Fruit fly (Drosophila melanogaster) whole organism, embryonic: ENCODE data around the gene CG2617.

Experiments used
- Bteb2 ChIP-seq: fragments of 200-800 bp; sonication (Bioruptor generic); optimal IDR thresholded peaks from 2 replicates; lab custom pipeline; 2016; ENCODE audit warnings: missing biosample characterization, missing genetic modification characterization
- CG10147 ChIP-seq: fragments of 200-800 bp; sonication (Bioruptor generic); optimal IDR thresholded peaks from 2 replicates; lab custom pipeline; 2019; ENCODE audit warnings: missing biosample characterization, mild to moderate bottlenecking, missing genetic modification characterization, moderate library complexity
- CG10274 ChIP-seq: fragments of 200-800 bp; sonication (Bioruptor generic); optimal IDR thresholded peaks from 3 replicates; lab custom pipeline; 2017; ENCODE audit warnings: missing biosample characterization, mild to moderate bottlenecking, missing genetic modification characterization
- CG10462 ChIP-seq: fragments of 200-800 bp; sonication (Bioruptor generic); optimal IDR thresholded peaks from 2 replicates; lab custom pipeline; 2016; ENCODE audit warnings: missing biosample characterization, missing genetic modification characterization
- CG10959 ChIP-seq: fragments of 200-800 bp; sonication (Bioruptor generic); IDR thresholded peaks from 2 replicates; pipeline ENCODE4 v1.3.6; 2022; ENCODE audit warnings: missing biosample characterization, missing genetic modification characterization
- CG11398 ChIP-seq: fragments of 200-800 bp; sonication (Bioruptor generic); optimal IDR thresholded peaks from 2 replicates; lab custom pipeline; 2016; ENCODE audit warnings: missing biosample characterization, missing genetic modification characterization
- CG11695 ChIP-seq: fragments of 200-800 bp; sonication (Bioruptor generic); IDR thresholded peaks from 3 replicates; pipeline ENCODE4 v1.3.6; 2022; ENCODE audit warnings: missing biosample characterization, missing genetic modification characterization
- CG14050 ChIP-seq: fragments of 200-800 bp; sonication (Bioruptor generic); IDR thresholded peaks from 3 replicates; pipeline ENCODE4 v1.3.6; 2022; ENCODE audit warnings: missing biosample characterization, missing genetic modification characterization
- CG15514 ChIP-seq: fragments of 200-800 bp; sonication (Bioruptor generic); optimal IDR thresholded peaks from 3 replicates; lab custom pipeline; 2017; ENCODE audit warnings: missing biosample characterization, missing genetic modification characterization, mild to moderate bottlenecking, moderate library complexity, missing genetic modification reagents
- CG16863 ChIP-seq: fragments of 200-800 bp; sonication (Bioruptor generic); optimal IDR thresholded peaks from 3 replicates; lab custom pipeline; 2016; ENCODE audit warnings: missing biosample characterization, missing genetic modification characterization
- CG18476 ChIP-seq: fragments of 200-800 bp; sonication (Bioruptor generic); optimal IDR thresholded peaks from 2 replicates; lab custom pipeline; 2016; ENCODE audit warnings: missing biosample characterization, mild to moderate bottlenecking, missing genetic modification characterization
- CG18619 ChIP-seq: fragments of 200-800 bp; sonication (Bioruptor generic); optimal IDR thresholded peaks from 3 replicates; lab custom pipeline; 2017; ENCODE audit warnings: missing biosample characterization, mild to moderate bottlenecking, missing genetic modification characterization
- CG2129 ChIP-seq: fragments of 200-800 bp; sonication (Bioruptor generic); IDR thresholded peaks from 2 replicates; pipeline ENCODE4 v1.3.6; 2022; ENCODE audit warnings: missing biosample characterization, missing genetic modification characterization; ENCODE audit not compliant: partially characterized antibody
- CG2875 ChIP-seq: fragments of 200-800 bp; sonication (Bioruptor generic); optimal IDR thresholded peaks from 2 replicates; lab custom pipeline; 2017; ENCODE audit warnings: missing biosample characterization, mild to moderate bottlenecking, missing genetic modification characterization, missing genetic modification reagents
- CG2889 ChIP-seq: fragments of 200-800 bp; sonication (Bioruptor generic); IDR thresholded peaks from 3 replicates; pipeline ENCODE4 v1.3.6; 2022; ENCODE audit warnings: missing biosample characterization, missing genetic modification characterization
- CG4360 ChIP-seq: fragments of 200-800 bp; sonication (Bioruptor generic); IDR thresholded peaks from 2 replicates; pipeline ENCODE4 v1.3.6; 2022; ENCODE audit warnings: missing biosample characterization, missing genetic modification characterization
- CG43689 ChIP-seq: fragments of 200-800 bp; sonication (Bioruptor generic); IDR thresholded peaks from 2 replicates; pipeline ENCODE4 v1.3.6; 2022; ENCODE audit warnings: missing biosample characterization, missing genetic modification characterization
- CG4854 ChIP-seq: fragments of 200-800 bp; sonication (Bioruptor generic); optimal IDR thresholded peaks from 2 replicates; lab custom pipeline; 2016; ENCODE audit warnings: missing biosample characterization, missing genetic modification characterization, inconsistent platforms
- CG7372 ChIP-seq: fragments of 200-800 bp; sonication (Bioruptor generic); IDR thresholded peaks from 2 replicates; pipeline ENCODE4 v1.3.6; 2022; ENCODE audit warnings: missing biosample characterization, missing genetic modification characterization
- CG7963 ChIP-seq: fragments of 200-800 bp; sonication (Bioruptor generic); IDR thresholded peaks from 3 replicates; pipeline ENCODE4 v1.3.6; 2022; ENCODE audit warnings: missing biosample characterization, missing genetic modification characterization; ENCODE audit not compliant: partially characterized antibody
- CG9215 ChIP-seq: fragments of 200-800 bp; sonication (Bioruptor generic); IDR thresholded peaks from 2 replicates; pipeline ENCODE4 v1.3.6; 2022; ENCODE audit warnings: missing biosample characterization, missing genetic modification characterization
- CG9609 ChIP-seq: fragments of 200-800 bp; sonication (Bioruptor generic); optimal IDR thresholded peaks from 3 replicates; lab custom pipeline; 2016; ENCODE audit warnings: missing biosample characterization, missing genetic modification characterization
- Camta ChIP-seq: fragments of 200-800 bp; sonication (Bioruptor generic); optimal IDR thresholded peaks from 2 replicates; lab custom pipeline; 2016; ENCODE audit warnings: missing biosample characterization, missing genetic modification characterization
- HLH54F ChIP-seq: fragments of 200-800 bp; sonication (Bioruptor generic); optimal IDR thresholded peaks from 3 replicates; lab custom pipeline; 2016; ENCODE audit warnings: missing biosample characterization, missing genetic modification characterization
- Hr3 ChIP-seq: fragments of 200-800 bp; sonication (Bioruptor generic); optimal IDR thresholded peaks from 3 replicates; lab custom pipeline; 2016; ENCODE audit warnings: missing biosample characterization, missing genetic modification characterization
- Lhr ChIP-seq: fragments of 200-800 bp; sonication (Bioruptor generic); optimal IDR thresholded peaks from 3 replicates; lab custom pipeline; 2017; ENCODE audit warnings: mild to moderate bottlenecking, missing biosample characterization, missing genetic modification reagents, missing genetic modification characterization
- Max ChIP-seq: fragments of 200-800 bp; sonication (Bioruptor generic); optimal IDR thresholded peaks from 2 replicates; lab custom pipeline; 2016; ENCODE audit warnings: missing biosample characterization, mild to moderate bottlenecking, missing genetic modification characterization
- NFAT ChIP-seq: fragments of 200-800 bp; sonication (Bioruptor generic); IDR thresholded peaks from 2 replicates; pipeline ENCODE4 v1.3.6; 2022; ENCODE audit warnings: missing biosample characterization, missing genetic modification characterization
- Optix ChIP-seq: fragments of 200-800 bp; sonication (Bioruptor generic); IDR thresholded peaks from 3 replicates; pipeline ENCODE4 v1.3.6; 2022; ENCODE audit warnings: missing biosample characterization, missing genetic modification characterization
- Ptx1 ChIP-seq: fragments of 200-800 bp; sonication (Bioruptor generic); IDR thresholded peaks from 2 replicates; pipeline ENCODE4 v1.3.6; 2022; ENCODE audit warnings: missing biosample characterization, missing genetic modification characterization
- Sox100B ChIP-seq: fragments of 200-800 bp; sonication (Bioruptor generic); optimal IDR thresholded peaks from 3 replicates; lab custom pipeline; 2018; ENCODE audit warnings: missing biosample characterization, mild to moderate bottlenecking, missing genetic modification characterization
- Trl ChIP-seq, 3 experiments: fragments of >200 bp in 2 of 3; fragments of 200-800 bp in 1 of 3; sonication (Bioruptor generic) in 1 of 3; optimal IDR thresholded peaks; 2 replicates in 1 of 3; 3 replicates in 2 of 3; lab custom pipeline; 2016 to 2017; ENCODE audit warnings: missing biosample characterization in 1 of 3, missing genetic modification characterization in 1 of 3
- ap ChIP-seq: fragments of 200-800 bp; sonication (Bioruptor generic); IDR thresholded peaks from 2 replicates; pipeline ENCODE4 v1.3.6; 2022; ENCODE audit warnings: missing biosample characterization, missing genetic modification characterization
- btn ChIP-seq: fragments of 200-800 bp; sonication (Bioruptor generic); optimal IDR thresholded peaks from 2 replicates; lab custom pipeline; 2016; ENCODE audit warnings: missing biosample characterization, missing genetic modification characterization
- cato ChIP-seq: fragments of 200-800 bp; sonication (Bioruptor generic); optimal IDR thresholded peaks from 2 replicates; lab custom pipeline; 2016; ENCODE audit warnings: missing biosample characterization, missing genetic modification characterization, borderline replicate concordance
- danr ChIP-seq: fragments of 200-800 bp; sonication (Bioruptor generic); IDR thresholded peaks from 2 replicates; pipeline ENCODE4 v1.3.6; 2022; ENCODE audit warnings: missing biosample characterization, missing genetic modification characterization
- dmrt11E ChIP-seq: fragments of 200-800 bp; sonication (Bioruptor generic); optimal IDR thresholded peaks from 3 replicates; lab custom pipeline; 2018; ENCODE audit warnings: missing biosample characterization, mild to moderate bottlenecking, missing genetic modification characterization, moderate library complexity
- fd64A ChIP-seq: fragments of 200-800 bp; sonication (Bioruptor generic); optimal IDR thresholded peaks from 3 replicates; lab custom pipeline; 2018; ENCODE audit warnings: missing biosample characterization, mild to moderate bottlenecking, missing genetic modification characterization
- inv ChIP-seq: fragments of 200-800 bp; sonication (Bioruptor generic); IDR thresholded peaks from 2 replicates; pipeline ENCODE4 v1.3.6; 2022; ENCODE audit warnings: missing biosample characterization, missing genetic modification characterization; ENCODE audit not compliant: partially characterized antibody
- kay ChIP-seq: fragments of 200-800 bp; sonication (Bioruptor generic); optimal IDR thresholded peaks from 2 replicates; lab custom pipeline; 2016; ENCODE audit warnings: missing biosample characterization, missing genetic modification characterization
- klu ChIP-seq: fragments of 200-800 bp; sonication (Bioruptor generic); IDR thresholded peaks from 2 replicates; pipeline ENCODE4 v1.3.6; 2022; ENCODE audit warnings: missing biosample characterization, missing genetic modification characterization
- mam ChIP-seq: fragments of 200-800 bp; sonication (Bioruptor generic); optimal IDR thresholded peaks from 3 replicates; lab custom pipeline; 2016; ENCODE audit warnings: missing biosample characterization, missing genetic modification characterization
- mirr ChIP-seq: fragments of 200-800 bp; sonication (Bioruptor generic); optimal IDR thresholded peaks from 3 replicates; lab custom pipeline; 2018; ENCODE audit warnings: missing biosample characterization, mild to moderate bottlenecking, missing genetic modification characterization
- p53 ChIP-seq: fragments of 200-800 bp; sonication (Bioruptor generic); optimal IDR thresholded peaks from 2 replicates; lab custom pipeline; 2016; ENCODE audit warnings: missing biosample characterization, missing genetic modification characterization
- pho ChIP-seq: fragments of 200-800 bp; sonication (Bioruptor generic); optimal IDR thresholded peaks from 2 replicates; lab custom pipeline; 2016; ENCODE audit warnings: missing biosample characterization, missing genetic modification characterization
- sc ChIP-seq, 3 experiments: fragments of >200 bp in 2 of 3; fragments of 200-800 bp in 1 of 3; sonication (Bioruptor generic) in 1 of 3; optimal IDR thresholded peaks; 2 replicates in 2 of 3; 3 replicates in 1 of 3; lab custom pipeline; 2017; ENCODE audit warnings: mild to moderate bottlenecking in 1 of 3, missing biosample characterization in 1 of 3, missing genetic modification characterization in 1 of 3, missing genetic modification reagents in 1 of 3
- slbo ChIP-seq: fragments of 200-800 bp; sonication (Bioruptor generic); IDR thresholded peaks from 2 replicates; pipeline ENCODE4 v1.3.6; 2022; ENCODE audit warnings: missing biosample characterization, missing genetic modification characterization
- tup ChIP-seq: fragments of 200-800 bp; sonication (Bioruptor generic); optimal IDR thresholded peaks from 2 replicates; lab custom pipeline; 2016; ENCODE audit warnings: missing biosample characterization, mild to moderate bottlenecking, missing genetic modification characterization, moderate library complexity
- vvl ChIP-seq: fragments of 200-800 bp; sonication (Bioruptor generic); IDR thresholded peaks from 2 replicates; pipeline ENCODE4 v1.3.6; 2022; ENCODE audit warnings: missing biosample characterization, missing genetic modification characterization

The CG2617 gene

dm6 chr2L:20656110-20656509, 26.1 kb upstream of the CG2617 start, which contains the start of the genes brun and CG2614 (continued):
- TF ChIP-seq CG10147 (no peak), CG10274 (no peak), CG10959 (GFP tag; lab: Robert Waterston, UW) (0 out of 2 replicates have a peak, but pooled peaks have one; percentile 20), btn (no peak), CG4854 (GFP tag; lab: Kevin White, UChicago) (peak; percentile 58), CG11398 (GFP tag; lab: Kevin White, UChicago) (peak; percentile 13), NFAT (GFP tag; lab: Robert Waterston, UW) (0 out of 2 replicates have a peak, but pooled peaks have one; percentile 26), klu (GFP tag; lab: Robert Waterston, UW) (peak; percentile 57; the same call in 1 of the 2 replicates), CG2129 (GFP tag; lab: Robert Waterston, UW) (peak; percentile 87), CG15514 (GFP tag; lab: Kevin White, UChicago) (peak; percentile 58), CG43689 (GFP tag; lab: Robert Waterston, UW) (no peak), danr (GFP tag; lab: Robert Waterston, UW) (peak; percentile 23; the same call in 1 of the 2 replicates), mirr (GFP tag; lab: Kevin White, UChicago) (no peak), mam (GFP tag; lab: Kevin White, UChicago) (peak; percentile 82), CG4360 (GFP tag; lab: Robert Waterston, UW) (no peak), p53 (peak; percentile 28), Trl (optimal IDR thresholded peaks at IDR 0.05; lab: Kevin White, UChicago) (no peak), Trl (GFP tag; optimal IDR thresholded peaks at IDR 0.05; lab: Kevin White, UChicago) (peak; percentile 74), CG7372 (peak; percentile 39; the same call in 1 of the 2 replicates), sc (optimal IDR thresholded peaks at IDR 0.05; lab: Kevin White, UChicago) (no peak), sc (GFP tag; optimal IDR thresholded peaks at IDR 0.05; lab: Kevin White, UChicago) (no peak), CG18476 (GFP tag; lab: Kevin White, UChicago) (peak; percentile 53), CG9609 (GFP tag; lab: Kevin White, UChicago) (peak; percentile 63), kay (GFP tag; lab: Kevin White, UChicago) (peak; percentile 54), ap (peak; percentile 30; the same call in 1 of the 2 replicates), fd64A (GFP tag; lab: Kevin White, UChicago) (no peak), HLH54F (GFP tag; lab: Kevin White, UChicago) (peak; percentile 75), CG11695 (0 out of 3 replicates have a peak, but pooled peaks have one; percentile 46), CG16863 (peak; percentile 53), Ptx1 (GFP tag; lab: Robert Waterston, UW) (peak; percentile 88), vvl (peak; percentile 81), CG18619 (GFP tag; lab: Kevin White, UChicago) (peak; percentile 39), Bteb2 (GFP tag; lab: Kevin White, UChicago) (peak; percentile 73), Max (GFP tag; lab: Kevin White, UChicago) (peak; percentile 88), slbo (GFP tag; lab: Robert Waterston, UW) (peak; percentile 90), CG2889 (GFP tag; lab: Robert Waterston, UW) (0 out of 3 replicates have a peak, but pooled peaks have one; percentile 51), inv (GFP tag; lab: Robert Waterston, UW) (peak; percentile 85), CG9215 (GFP tag; lab: Robert Waterston, UW) (peak; percentile 97), Optix (GFP tag; lab: Robert Waterston, UW) (peak; percentile 55; the same call in 2 of the 3 replicates), Hr3 (peak; percentile 70), Lhr (GFP tag; lab: Kevin White, UChicago) (peak; percentile 83), tup (GFP tag; lab: Kevin White, UChicago) (peak; percentile 16), CG10462 (GFP tag; lab: Kevin White, UChicago) (peak; percentile 51), pho (GFP tag; lab: Kevin White, UChicago) (peak; percentile 73), CG2875 (GFP tag; lab: Kevin White, UChicago) (no peak), dmrt11E (tag; lab: Kevin White, UChicago) (peak; percentile 69), Camta (GFP tag; lab: Kevin White, UChicago) (peak; percentile 68), CG7963 (GFP tag; lab: Robert Waterston, UW) (peak; percentile 49; the same call in 1 of the 3 replicates), CG14050 (peak; percentile 61; the same call in 1 of the 3 replicates), cato (GFP tag; lab: Kevin White, UChicago) (peak; percentile 39), Sox100B (GFP tag; lab: Kevin White, UChicago) (no peak)
